Fruit fly (Drosophila melanogaster) whole organism, embryonic: Measurements from ENCODE around the gene CG16717.
A peak's percentile ranks its signal among the peaks of the same experiment; 100 is the strongest.

Experiments
- ATbp ChIP-seq: fragments of 200-800 bp; sonication (Bioruptor generic); optimal IDR thresholded peaks from 2 replicates; lab custom pipeline; 2017; ENCODE audit warnings: missing biosample characterization, mild to moderate bottlenecking, missing genetic modification characterization, missing genetic modification reagents
- Antp ChIP-seq: fragments of 200-800 bp; sonication (Bioruptor generic); optimal IDR thresholded peaks from 3 replicates; lab custom pipeline; 2016; ENCODE audit warnings: missing biosample characterization, missing genetic modification characterization
- BEAF-32 ChIP-seq: fragments of 200-800 bp; sonication (Bioruptor generic); optimal IDR thresholded peaks from 3 replicates; lab custom pipeline; 2017; ENCODE audit warnings: missing biosample characterization, missing genetic modification characterization, mild to moderate bottlenecking, moderate library complexity, missing genetic modification reagents
- CG1024 ChIP-seq: fragments of 200-800 bp; sonication (Bioruptor generic); IDR thresholded peaks from 2 replicates; pipeline ENCODE4 v1.3.6; 2022; ENCODE audit warnings: missing biosample characterization, missing genetic modification characterization
- CG10366 ChIP-seq: fragments of 200-800 bp; sonication (Bioruptor generic); IDR thresholded peaks from 2 replicates; pipeline ENCODE4 v1.3.6; 2022; ENCODE audit warnings: missing biosample characterization, missing genetic modification characterization
- CG13296 ChIP-seq: fragments of 200-800 bp; sonication (Bioruptor generic); optimal IDR thresholded peaks from 3 replicates; lab custom pipeline; 2018; ENCODE audit warnings: missing biosample characterization, mild to moderate bottlenecking, missing genetic modification characterization
- CG13424 ChIP-seq: fragments of 200-800 bp; sonication (Bioruptor generic); optimal IDR thresholded peaks from 2 replicates; lab custom pipeline; 2019; ENCODE audit warnings: missing biosample characterization, mild to moderate bottlenecking, missing genetic modification characterization, moderate library complexity
- CG13775 ChIP-seq: fragments of 200-800 bp; sonication (Bioruptor generic); optimal IDR thresholded peaks from 3 replicates; lab custom pipeline; 2017; ENCODE audit warnings: missing biosample characterization, mild to moderate bottlenecking, missing genetic modification characterization
- CG15011 ChIP-seq: fragments of 200-800 bp; sonication (Bioruptor generic); optimal IDR thresholded peaks from 3 replicates; lab custom pipeline; 2018; ENCODE audit warnings: missing biosample characterization, mild to moderate bottlenecking, missing genetic modification characterization
- CG15601 ChIP-seq: fragments of 200-800 bp; sonication (Bioruptor generic); optimal IDR thresholded peaks from 3 replicates; lab custom pipeline; 2019; ENCODE audit warnings: missing biosample characterization, mild to moderate bottlenecking, missing genetic modification characterization, moderate library complexity
- CG15696 ChIP-seq: fragments of 200-800 bp; sonication (Bioruptor generic); optimal IDR thresholded peaks from 2 replicates; lab custom pipeline; 2019; ENCODE audit warnings: missing biosample characterization, mild to moderate bottlenecking, missing genetic modification characterization, moderate library complexity
- CG17829 ChIP-seq: fragments of 200-800 bp; optimal IDR thresholded peaks from 2 replicates; lab custom pipeline; 2019; ENCODE audit warnings: missing biosample characterization, mild to moderate bottlenecking, missing genetic modification characterization, moderate library complexity
- CG18764 ChIP-seq: fragments of 200-800 bp; sonication (Bioruptor generic); optimal IDR thresholded peaks from 3 replicates; lab custom pipeline; 2016; ENCODE audit warnings: missing biosample characterization, missing genetic modification characterization
- CG2120 ChIP-seq: fragments of 200-800 bp; sonication (Bioruptor generic); optimal IDR thresholded peaks from 3 replicates; lab custom pipeline; 2016; ENCODE audit warnings: missing biosample characterization, missing genetic modification characterization
- CG30403 ChIP-seq: fragments of 200-800 bp; sonication (Bioruptor generic); optimal IDR thresholded peaks from 3 replicates; lab custom pipeline; 2016; ENCODE audit warnings: missing biosample characterization, missing genetic modification characterization
- CG30431 ChIP-seq: fragments of 200-800 bp; sonication (Bioruptor generic); optimal IDR thresholded peaks from 2 replicates; lab custom pipeline; 2017; ENCODE audit warnings: missing biosample characterization, missing genetic modification characterization
- CG32532 ChIP-seq: fragments of 200-800 bp; sonication (Bioruptor generic); IDR thresholded peaks from 2 replicates; pipeline ENCODE4 v1.3.6; 2022; ENCODE audit warnings: missing biosample characterization, missing genetic modification characterization
- CG4282 ChIP-seq: fragments of 200-800 bp; sonication (Bioruptor generic); optimal IDR thresholded peaks from 2 replicates; lab custom pipeline; 2016; ENCODE audit warnings: missing biosample characterization, missing genetic modification characterization
- CG4360 ChIP-seq: fragments of 200-800 bp; sonication (Bioruptor generic); IDR thresholded peaks from 2 replicates; pipeline ENCODE4 v1.3.6; 2022; ENCODE audit warnings: missing biosample characterization, missing genetic modification characterization
- CG4707 ChIP-seq: fragments of 200-800 bp; sonication (Bioruptor generic); optimal IDR thresholded peaks from 2 replicates; lab custom pipeline; 2018; ENCODE audit warnings: missing biosample characterization, mild to moderate bottlenecking, missing genetic modification characterization, moderate library complexity
- CG4854 ChIP-seq: fragments of 200-800 bp; sonication (Bioruptor generic); optimal IDR thresholded peaks from 2 replicates; lab custom pipeline; 2016; ENCODE audit warnings: missing biosample characterization, missing genetic modification characterization, inconsistent platforms
- CG6813 ChIP-seq: fragments of 200-800 bp; sonication (Bioruptor generic); optimal IDR thresholded peaks from 2 replicates; lab custom pipeline; 2017; ENCODE audit warnings: missing biosample characterization, missing genetic modification characterization, mild to moderate bottlenecking, moderate library complexity, missing genetic modification reagents
- CG7963 ChIP-seq: fragments of 200-800 bp; sonication (Bioruptor generic); IDR thresholded peaks from 3 replicates; pipeline ENCODE4 v1.3.6; 2022; ENCODE audit warnings: missing biosample characterization, missing genetic modification characterization; ENCODE audit not compliant: partially characterized antibody
- CrebB ChIP-seq: fragments of 200-800 bp; sonication (Bioruptor generic); optimal IDR thresholded peaks from 3 replicates; lab custom pipeline; 2018; ENCODE audit warnings: missing biosample characterization, mild to moderate bottlenecking, missing genetic modification characterization
- D19B ChIP-seq: fragments of 200-800 bp; sonication (Bioruptor generic); optimal IDR thresholded peaks from 2 replicates; lab custom pipeline; 2017; ENCODE audit warnings: missing biosample characterization, mild to moderate bottlenecking, missing genetic modification characterization
- Dad ChIP-seq: fragments of 200-800 bp; sonication (Bioruptor generic); optimal IDR thresholded peaks from 3 replicates; lab custom pipeline; 2016; ENCODE audit warnings: missing biosample characterization, missing genetic modification characterization
- GATAe ChIP-seq: fragments of 200-800 bp; sonication (Bioruptor generic); conservative IDR thresholded peaks from 2 replicates; pipeline ENCODE4 v1.3.6; 2022; ENCODE audit warnings: missing biosample characterization, missing genetic modification characterization
- Gsc ChIP-seq: fragments of 200-800 bp; sonication (Bioruptor generic); IDR thresholded peaks from 2 replicates; pipeline ENCODE4 v1.3.6; 2022; ENCODE audit warnings: missing biosample characterization, missing genetic modification characterization
- Oli ChIP-seq: fragments of 200-800 bp; sonication (Bioruptor generic); optimal IDR thresholded peaks from 2 replicates; lab custom pipeline; 2018; ENCODE audit warnings: missing biosample characterization, mild to moderate bottlenecking, missing genetic modification characterization, moderate library complexity
- Poxn ChIP-seq: fragments of 200-800 bp; sonication (Bioruptor generic); IDR thresholded peaks from 2 replicates; pipeline ENCODE4 v1.3.6; 2022; ENCODE audit warnings: missing biosample characterization, missing genetic modification characterization
- Sox102F ChIP-seq: fragments of 200-800 bp; sonication (Bioruptor generic); optimal IDR thresholded peaks from 2 replicates; lab custom pipeline; 2018; ENCODE audit warnings: missing biosample characterization, mild to moderate bottlenecking, missing genetic modification characterization, moderate library complexity
- Vsx1 ChIP-seq: fragments of 200-800 bp; sonication (Bioruptor generic); optimal IDR thresholded peaks from 2 replicates; lab custom pipeline; 2017; ENCODE audit warnings: missing biosample characterization, mild to moderate bottlenecking, missing genetic modification characterization, missing genetic modification reagents
- ase ChIP-seq: fragments of 200-800 bp; sonication (Bioruptor generic); IDR thresholded peaks from 3 replicates; pipeline ENCODE4 v1.3.6; 2022; ENCODE audit warnings: missing biosample characterization, missing genetic modification characterization
- bab2 ChIP-seq: fragments of 200-800 bp; sonication (Bioruptor generic); optimal IDR thresholded peaks from 2 replicates; lab custom pipeline; 2016; ENCODE audit warnings: missing biosample characterization, missing genetic modification characterization
- cg ChIP-seq: fragments of 200-800 bp; sonication (Bioruptor generic); optimal IDR thresholded peaks from 3 replicates; lab custom pipeline; 2019; ENCODE audit warnings: missing biosample characterization, mild to moderate bottlenecking, missing genetic modification characterization, moderate library complexity
- ems ChIP-seq: fragments of 200-800 bp; sonication (Bioruptor generic); optimal IDR thresholded peaks from 3 replicates; lab custom pipeline; 2016; ENCODE audit warnings: missing biosample characterization, missing genetic modification characterization
- eyg ChIP-seq: fragments of 200-800 bp; sonication (Bioruptor generic); optimal IDR thresholded peaks from 3 replicates; lab custom pipeline; 2016; ENCODE audit warnings: missing biosample characterization, missing genetic modification characterization
- gem ChIP-seq: fragments of 200-800 bp; sonication (Bioruptor generic); optimal IDR thresholded peaks from 2 replicates; lab custom pipeline; 2019; ENCODE audit warnings: missing biosample characterization, mild to moderate bottlenecking, missing genetic modification characterization, moderate library complexity
- grau ChIP-seq: fragments of 200-800 bp; optimal IDR thresholded peaks from 3 replicates; lab custom pipeline; 2019; ENCODE audit warnings: missing biosample characterization, mild to moderate bottlenecking, missing genetic modification characterization, moderate library complexity
- gsb ChIP-seq: fragments of 200-800 bp; sonication (Bioruptor generic); IDR thresholded peaks from 2 replicates; pipeline ENCODE4 v1.3.6; 2022; ENCODE audit warnings: missing biosample characterization, missing genetic modification characterization
- kay ChIP-seq: fragments of 200-800 bp; sonication (Bioruptor generic); optimal IDR thresholded peaks from 2 replicates; lab custom pipeline; 2016; ENCODE audit warnings: missing biosample characterization, missing genetic modification characterization
- lola ChIP-seq, 3 experiments: fragments of >200 bp in 2 of 3; fragments of 200-800 bp in 1 of 3; sonication (Bioruptor generic) in 1 of 3; optimal IDR thresholded peaks; 2 replicates each; lab custom pipeline; 2017 to 2019; ENCODE audit warnings: missing biosample characterization in 3 of 3, missing genetic modification characterization in 3 of 3, mild to moderate bottlenecking in 1 of 3, moderate library complexity in 1 of 3
- nerfin-1 ChIP-seq: fragments of 200-800 bp; sonication (Bioruptor generic); optimal IDR thresholded peaks from 3 replicates; lab custom pipeline; 2019; ENCODE audit warnings: missing biosample characterization, mild to moderate bottlenecking, missing genetic modification characterization, moderate library complexity
- org-1 ChIP-seq: fragments of 200-800 bp; sonication (Bioruptor generic); optimal IDR thresholded peaks from 2 replicates; lab custom pipeline; 2017; ENCODE audit warnings: missing biosample characterization, missing genetic modification characterization
- otp ChIP-seq: fragments of 200-800 bp; sonication (Bioruptor generic); IDR thresholded peaks from 3 replicates; pipeline ENCODE4, ENCODE4 v1.3.6; 2022; ENCODE audit warnings: missing biosample characterization, missing genetic modification characterization
- prd ChIP-seq, 3 experiments: fragments of >200 bp in 2 of 3; fragments of 200-800 bp in 1 of 3; sonication (Bioruptor generic) in 1 of 3; optimal IDR thresholded peaks in 2 of 3; IDR thresholded peaks in 1 of 3; 2 replicates in 2 of 3; 3 replicates in 1 of 3; pipeline versions ENCODE4 v1.3.6 to Lab custom; 2017 to 2022; ENCODE audit warnings: missing biosample characterization in 1 of 3, missing genetic modification characterization in 1 of 3
- pzg ChIP-seq: fragments of 200-800 bp; sonication (Bioruptor generic); optimal IDR thresholded peaks from 3 replicates; lab custom pipeline; 2018; ENCODE audit warnings: missing biosample characterization, mild to moderate bottlenecking, missing genetic modification characterization, moderate library complexity
- sens ChIP-seq: fragments of 200-800 bp; sonication (Bioruptor generic); peaks from one replicate; lab custom pipeline; 2016; ENCODE audit warnings: missing biosample characterization, missing genetic modification characterization
- sug ChIP-seq: fragments of 200-800 bp; optimal IDR thresholded peaks from 2 replicates; lab custom pipeline; 2019; ENCODE audit warnings: missing biosample characterization, mild to moderate bottlenecking, missing genetic modification characterization, moderate library complexity
- vvl ChIP-seq: fragments of 200-800 bp; sonication (Bioruptor generic); IDR thresholded peaks from 2 replicates; pipeline ENCODE4 v1.3.6; 2022; ENCODE audit warnings: missing biosample characterization, missing genetic modification characterization

Gene CG16717

dm6 chr3L:9695647-9696046 lies 16.6 kb downstream of the CG16717 start (continued):
- TF ChIP-seq CG30431 (GFP tag; lab: Kevin White, UChicago) (no peak), Poxn (GFP tag; lab: Robert Waterston, UW) (no peak), pzg (GFP tag; lab: Kevin White, UChicago) (no peak), Vsx1 (peak; percentile 6), CG13424 (tag; lab: Kevin White, UChicago) (peak; percentile 56), GATAe (no peak), vvl (GFP tag; lab: Robert Waterston, UW) (peak; percentile 32; the same call in 1 of the 2 replicates), Gsc (no peak), CG18764 (no peak), CG4854 (GFP tag; lab: Kevin White, UChicago) (no peak), CG6813 (no peak), CG1024 (GFP tag; lab: Robert Waterston, UW) (no peak), sug (tag; lab: Kevin White, UChicago) (no peak), Oli (tag; lab: Kevin White, UChicago) (peak; percentile 46), CG2120 (GFP tag; lab: Kevin White, UChicago) (peak; percentile 48), Sox102F (GFP tag; lab: Kevin White, UChicago) (peak; percentile 68), BEAF-32 (GFP tag; lab: Kevin White, UChicago) (no peak), org-1 (GFP tag; lab: Kevin White, UChicago) (peak; percentile 20), ATbp (GFP tag; lab: Kevin White, UChicago) (peak; percentile 28), CG13775 (GFP tag; lab: Kevin White, UChicago) (peak; percentile 12), CG15011 (GFP tag; lab: Kevin White, UChicago) (peak; percentile 31), grau (peak; percentile 64), Dad (GFP tag; lab: Kevin White, UChicago) (no peak), CG17829 (peak; percentile 12), CG15601 (no peak), ase (GFP tag; lab: Robert Waterston, UW) (no peak), D19B (no peak), CG4282 (GFP tag; lab: Kevin White, UChicago) (no peak), Antp (GFP tag; lab: Kevin White, UChicago) (no peak), CG13296 (GFP tag; lab: Kevin White, UChicago) (no peak), CG15696 (no peak), otp (GFP tag; lab: Robert Waterston, UW) (no peak), cg (GFP tag; lab: Kevin White, UChicago) (no peak), CG10366 (peak; percentile 15; the same call in 1 of the 2 replicates), CG4707 (GFP tag; lab: Kevin White, UChicago) (no peak), CrebB (no peak), CG7963 (GFP tag; lab: Robert Waterston, UW) (no peak), sens (GFP tag; lab: Kevin White, UChicago) (peak; percentile 64), prd (optimal IDR thresholded peaks at IDR 0.05; lab: Kevin White, UChicago) (no peak), prd (GFP tag; IDR thresholded peaks at IDR 0.05; lab: Robert Waterston, UW) (0 out of 3 replicates have a peak, but pooled peaks have one; percentile 11), lola (GFP tag; optimal IDR thresholded peaks at IDR 0.05; lab: Kevin White, UChicago) (no peak), ems (GFP tag; lab: Kevin White, UChicago) (no peak), nerfin-1 (tag; lab: Kevin White, UChicago) (peak; percentile 10), CG32532 (GFP tag; lab: Robert Waterston, UW) (no peak), CG30403 (GFP tag; lab: Kevin White, UChicago) (peak; percentile 49), kay (GFP tag; lab: Kevin White, UChicago) (peak; percentile 7), eyg (GFP tag; lab: Kevin White, UChicago) (no peak), bab2 (peak; percentile 11), CG4360 (GFP tag; lab: Robert Waterston, UW) (no peak), gem (tag; lab: Kevin White, UChicago) (peak; percentile 74), gsb (no peak)
